Worm (Caenorhabditis elegans): ENCODE results near the gene F58B4.6.

The F58B4.6 gene

ce11 chrV:10909959-10910358, 14.9 kb upstream of the F58B4.6 start:
- TF ChIP-seq lin-32 (GFP tag; optimal IDR thresholded peaks at IDR 0.05) = no peak
- no peak for TF ChIP-seq ceh-39 (tag; optimal IDR thresholded peaks at IDR 0.05)
- TF ChIP-seq lin-13 (tag; optimal IDR thresholded peaks at IDR 0.05) = no peak
- TF ChIP-seq tbx-8 (GFP tag; optimal IDR thresholded peaks at IDR 0.05) = no peak
- no peak for TF ChIP-seq nhr-237 (tag; optimal IDR thresholded peaks at IDR 0.05)
- no peak for TF ChIP-seq nhr-28 (tag; optimal IDR thresholded peaks at IDR 0.05)
- no peak for TF ChIP-seq elt-1 (tag; optimal IDR thresholded peaks at IDR 0.05; ENCODE audit: borderline replicate concordance, insufficient read depth)

- TF ChIP-seq unc-62 (GFP tag; optimal IDR thresholded peaks at IDR 0.05) (peak; percentile 81), unc-120 (tag; optimal IDR thresholded peaks at IDR 0.05; ENCODE audit: poor library complexity, severe bottlenecking) (no peak)
Measured at ce11 chrV:10915922-10916321, 8.9 kb upstream of the F58B4.6 start.

- TF ChIP-seq blmp-1 (tag; optimal IDR thresholded peaks at IDR 0.05) = no peak
- no peak for TF ChIP-seq nhr-12 (tag; optimal IDR thresholded peaks at IDR 0.05)
- TF ChIP-seq pha-4 (tag; optimal IDR thresholded peaks at IDR 0.05) = no peak
- TF ChIP-seq drap-1 (GFP tag; optimal IDR thresholded peaks at IDR 0.05) = no peak
Measured at ce11 chrV:10918373-10918772, 6.5 kb upstream of the F58B4.6 start, which contains the start of gene F58B4.2. Gene F58B4.2, minus strand, starts transcription at chrV:10918473.

- TF ChIP-seq flh-1 (GFP tag; optimal IDR thresholded peaks at IDR 0.05) (no peak), mls-2 (tag; optimal IDR thresholded peaks at IDR 0.05) (no peak), sptf-1 (tag; optimal IDR thresholded peaks at IDR 0.05) (no peak), lin-13 (tag; optimal IDR thresholded peaks at IDR 0.05) (no peak)
Measured at ce11 chrV:10921747-10922146, 3.1 kb upstream of the F58B4.6 start, which contains the start of gene nas-31. Gene nas-31, minus strand, starts transcription at chrV:10921847.

- no peak for TF ChIP-seq elt-3 (tag; optimal IDR thresholded peaks at IDR 0.05)
- no peak for TF ChIP-seq zip-8 (tag; optimal IDR thresholded peaks at IDR 0.05)
- no peak for TF ChIP-seq unc-120 (tag; optimal IDR thresholded peaks at IDR 0.05; ENCODE audit: poor library complexity, severe bottlenecking)
- no peak for TF ChIP-seq unc-39 (tag; optimal IDR thresholded peaks at IDR 0.05)
- no peak for TF ChIP-seq ceh-39 (tag; optimal IDR thresholded peaks at IDR 0.05)
- TF ChIP-seq mab-5 (tag; optimal IDR thresholded peaks at IDR 0.05) = no peak
- no peak for TF ChIP-seq drap-1 (GFP tag; optimal IDR thresholded peaks at IDR 0.05)
- TF ChIP-seq ceh-43 (GFP tag; optimal IDR thresholded peaks at IDR 0.05) = no peak
- no peak for TF ChIP-seq hlh-1 (tag; optimal IDR thresholded peaks at IDR 0.05)
- TF ChIP-seq tbx-8 (GFP tag; optimal IDR thresholded peaks at IDR 0.05) = no peak
- no peak for TF ChIP-seq nhr-12 (tag; optimal IDR thresholded peaks at IDR 0.05)
- TF ChIP-seq cnd-1 (tag; optimal IDR thresholded peaks at IDR 0.05) = no peak
- TF ChIP-seq mls-2 (tag; optimal IDR thresholded peaks at IDR 0.05) = no peak
- TF ChIP-seq bed-3 (GFP tag; optimal IDR thresholded peaks at IDR 0.05) = no peak
Measured at ce11 chrV:10923229-10923628, 1.6 kb upstream of the F58B4.6 start, which contains the start of gene F58B4.7. Gene F58B4.7, minus strand, starts transcription at chrV:10923329.

- TF ChIP-seq ces-1 (GFP tag; optimal IDR thresholded peaks at IDR 0.05) = no peak
- TF ChIP-seq unc-120 (tag; optimal IDR thresholded peaks at IDR 0.05; ENCODE audit: poor library complexity, severe bottlenecking) = no peak
- TF ChIP-seq mls-2 (tag; optimal IDR thresholded peaks at IDR 0.05) = no peak
- TF ChIP-seq blmp-1 (tag; optimal IDR thresholded peaks at IDR 0.05) = no peak
- no peak for TF ChIP-seq lin-32 (GFP tag; optimal IDR thresholded peaks at IDR 0.05)
- TF ChIP-seq tbx-8 (GFP tag; optimal IDR thresholded peaks at IDR 0.05) = no peak
- no peak for TF ChIP-seq unc-39 (tag; optimal IDR thresholded peaks at IDR 0.05)
- no peak for TF ChIP-seq nhr-12 (tag; optimal IDR thresholded peaks at IDR 0.05)
Measured at ce11 chrV:10925658-10926057, 827 bp downstream of the F58B4.6 start.

ce11 chrV:10929511-10929910, 4.7 kb downstream of the F58B4.6 start, which contains the start of gene F58B4.3:
Gene F58B4.3, plus strand, starts transcription at chrV:10929811.
- TF ChIP-seq elt-3 (tag; optimal IDR thresholded peaks at IDR 0.05) = no peak
- no peak for TF ChIP-seq lin-32 (GFP tag; optimal IDR thresholded peaks at IDR 0.05)
- TF ChIP-seq nhr-12 (tag; optimal IDR thresholded peaks at IDR 0.05) = no peak
- no peak for TF ChIP-seq nhr-28 (tag; optimal IDR thresholded peaks at IDR 0.05)
- TF ChIP-seq unc-120 (tag; optimal IDR thresholded peaks at IDR 0.05; ENCODE audit: poor library complexity, severe bottlenecking) = no peak
- TF ChIP-seq mls-2 (tag; optimal IDR thresholded peaks at IDR 0.05) = no peak
- no peak for TF ChIP-seq mep-1 (tag; optimal IDR thresholded peaks at IDR 0.05)
- TF ChIP-seq ztf-11 (tag; optimal IDR thresholded peaks at IDR 0.05) = no peak
- no peak for TF ChIP-seq pha-4 (tag; optimal IDR thresholded peaks at IDR 0.05)
- TF ChIP-seq M03D4.4 (tag; optimal IDR thresholded peaks at IDR 0.05) = no peak
- TF ChIP-seq sem-2 (GFP tag; optimal IDR thresholded peaks at IDR 0.05) = no peak
- no peak for TF ChIP-seq nhr-2 (tag; optimal IDR thresholded peaks at IDR 0.05)
- no peak for TF ChIP-seq snpc-4 (tag; optimal IDR thresholded peaks at IDR 0.05)
- no peak for TF ChIP-seq flh-1 (GFP tag; optimal IDR thresholded peaks at IDR 0.05)
- no peak for TF ChIP-seq drap-1 (GFP tag; optimal IDR thresholded peaks at IDR 0.05)
- no peak for TF ChIP-seq nhr-237 (tag; optimal IDR thresholded peaks at IDR 0.05)
- no peak for TF ChIP-seq lin-13 (tag; optimal IDR thresholded peaks at IDR 0.05)

Measured in whole organism, mixed stage, embryonic.